Worm (Caenorhabditis elegans) whole organism, midembryonic: ENCODE results near the gene cal-4.

ENCODE experiments used
- T22C8.4 ChIP-seq: fragments of 200-800 bp; sonication (Bioruptor generic); IDR thresholded peaks from 2 replicates; pipeline ENCODE4 v1.3.6; 2022; ENCODE audit warnings: missing genetic modification characterization, missing compliant biosample characterization
- cog-1 ChIP-seq: sonication (generic microtip); optimal IDR thresholded peaks from 2 replicates; lab custom pipeline; 2016; ENCODE audit warnings: missing genetic modification characterization, missing compliant biosample characterization
- flt-1 ChIP-seq: fragments of 200-800 bp; sonication (Bioruptor generic); IDR thresholded peaks from 2 replicates; pipeline ENCODE4 v1.3.6; 2022; ENCODE audit warnings: missing genetic modification characterization, missing compliant biosample characterization
- klf-2 ChIP-seq: fragments of 200-800 bp; sonication (Bioruptor generic); conservative IDR thresholded peaks from 2 replicates; pipeline ENCODE4 v1.3.6; 2022; ENCODE audit warnings: missing genetic modification reagents, missing genetic modification characterization, missing compliant biosample characterization
- med-1 ChIP-seq: sonication (generic microtip); optimal IDR thresholded peaks from 2 replicates; lab custom pipeline; 2017; ENCODE audit warnings: missing genetic modification characterization, mild to moderate bottlenecking, missing compliant biosample characterization, antibody characterized with exemption, missing genetic modification reagents; ENCODE audit not compliant: insufficient read depth
- ref-1 ChIP-seq: fragments of 200-800 bp; sonication (Bioruptor generic); conservative IDR thresholded peaks from 2 replicates; pipeline ENCODE4 v1.3.6; 2022; ENCODE audit warnings: missing genetic modification reagents, missing genetic modification characterization, missing compliant biosample characterization
- tab-1 ChIP-seq: fragments of 200-800 bp; sonication (Bioruptor generic); IDR thresholded peaks from 2 replicates; pipeline ENCODE4 v1.3.6; 2022; ENCODE audit warnings: missing genetic modification characterization, missing compliant biosample characterization
- ztf-23 ChIP-seq: fragments of 200-800 bp; sonication (Bioruptor generic); IDR thresholded peaks from 2 replicates; pipeline ENCODE4 v1.3.6; 2022; ENCODE audit warnings: missing genetic modification reagents, missing genetic modification characterization, missing compliant biosample characterization
- ztf-29 ChIP-seq: fragments of 200-800 bp; sonication (Bioruptor generic); IDR thresholded peaks from 2 replicates; pipeline ENCODE4 v1.3.6; 2022; ENCODE audit warnings: missing genetic modification reagents, missing genetic modification characterization, missing compliant biosample characterization

Gene cal-4

ce11 chrIV:10515128-10515527 lies 6.1 kb upstream of the cal-4 start, which contains the start of gene C02F4.4:
Gene C02F4.4, minus strand, starts transcription at chrIV:10515228.
- TF ChIP-seq med-1 (GFP tag; lab: Kevin White, UChicago) (no peak), T22C8.4 (no peak), tab-1 (GFP tag; lab: Robert Waterston, UW) (no peak), ztf-23 (GFP tag; lab: Robert Waterston, UW) (no peak), flt-1 (GFP tag; lab: Robert Waterston, UW) (no peak), klf-2 (no peak), cog-1 (tag; lab: Kevin White, UChicago) (no peak), ref-1 (GFP tag; lab: Robert Waterston, UW) (no peak), ztf-29 (GFP tag; lab: Robert Waterston, UW) (no peak)

- TF ChIP-seq ztf-29 (GFP tag; lab: Robert Waterston, UW) (no peak), med-1 (GFP tag; lab: Kevin White, UChicago) (no peak)
Measured at ce11 chrIV:10518652-10519051, 2.6 kb upstream of the cal-4 start.

ce11 chrIV:10524095-10524829 lies 3.1 kb downstream of the cal-4 start, which contains the start of gene C02F4.5:
Gene C02F4.5, minus strand, starts transcription at chrIV:10524145.
- TF ChIP-seq T22C8.4: no peak
- TF ChIP-seq med-1 (GFP tag; lab: Kevin White, UChicago): no peak
- TF ChIP-seq ztf-23 (GFP tag; lab: Robert Waterston, UW): no peak
- no peak for TF ChIP-seq klf-2
- TF ChIP-seq ztf-29 (GFP tag; lab: Robert Waterston, UW): no peak
- no peak for TF ChIP-seq ref-1 (GFP tag; lab: Robert Waterston, UW)
- TF ChIP-seq tab-1 (GFP tag; lab: Robert Waterston, UW): no peak
- no peak for TF ChIP-seq flt-1 (GFP tag; lab: Robert Waterston, UW)
- TF ChIP-seq cog-1 (tag; lab: Kevin White, UChicago): no peak

- no peak for TF ChIP-seq tab-1 (GFP tag; lab: Robert Waterston, UW)
- no peak for TF ChIP-seq ztf-29 (GFP tag; lab: Robert Waterston, UW)
- no peak for TF ChIP-seq ztf-23 (GFP tag; lab: Robert Waterston, UW)
- TF ChIP-seq cog-1 (tag; lab: Kevin White, UChicago): no peak
- no peak for TF ChIP-seq med-1 (GFP tag; lab: Kevin White, UChicago)
- TF ChIP-seq flt-1 (GFP tag; lab: Robert Waterston, UW): no peak
Measured at ce11 chrIV:10530648-10531047, 9.4 kb downstream of the cal-4 start, which contains the start of gene T07G12.2. Gene T07G12.2, plus strand, starts transcription at chrIV:10530709.

ce11 chrIV:10533639-10534038 lies 12.4 kb downstream of the cal-4 start, which contains the start of gene T07G12.3:
Gene T07G12.3, plus strand, starts transcription at chrIV:10533939.
- no peak for TF ChIP-seq med-1 (GFP tag; lab: Kevin White, UChicago)
- TF ChIP-seq klf-2: no peak
- TF ChIP-seq ztf-23 (GFP tag; lab: Robert Waterston, UW): no peak
- no peak for TF ChIP-seq tab-1 (GFP tag; lab: Robert Waterston, UW)
- TF ChIP-seq ztf-29 (GFP tag; lab: Robert Waterston, UW): no peak
- TF ChIP-seq flt-1 (GFP tag; lab: Robert Waterston, UW): no peak
- no peak for TF ChIP-seq cog-1 (tag; lab: Kevin White, UChicago)
- no peak for TF ChIP-seq ref-1 (GFP tag; lab: Robert Waterston, UW)
- TF ChIP-seq T22C8.4: no peak

ce11 chrIV:10538584-10538983 lies 17.4 kb downstream of the cal-4 start, which contains the start of gene T07G12.4:
Gene T07G12.4, minus strand, starts transcription at chrIV:10538684.
- TF ChIP-seq med-1 (GFP tag; lab: Kevin White, UChicago): no peak
- no peak for TF ChIP-seq cog-1 (tag; lab: Kevin White, UChicago)
- TF ChIP-seq ztf-23 (GFP tag; lab: Robert Waterston, UW): no peak
- TF ChIP-seq tab-1 (GFP tag; lab: Robert Waterston, UW): no peak

- no peak for TF ChIP-seq klf-2
- TF ChIP-seq cog-1 (tag; lab: Kevin White, UChicago): no peak
- no peak for TF ChIP-seq T22C8.4
- TF ChIP-seq flt-1 (GFP tag; lab: Robert Waterston, UW): no peak
- TF ChIP-seq ztf-23 (GFP tag; lab: Robert Waterston, UW): no peak
- no peak for TF ChIP-seq tab-1 (GFP tag; lab: Robert Waterston, UW)
- TF ChIP-seq ztf-29 (GFP tag; lab: Robert Waterston, UW): no peak
- no peak for TF ChIP-seq ref-1 (GFP tag; lab: Robert Waterston, UW)
- TF ChIP-seq med-1 (GFP tag; lab: Kevin White, UChicago): no peak
Measured at ce11 chrIV:10542283-10542682, 21.1 kb downstream of the cal-4 start.

- TF ChIP-seq T22C8.4: no peak
- TF ChIP-seq ztf-23 (GFP tag; lab: Robert Waterston, UW): no peak
- no peak for TF ChIP-seq cog-1 (tag; lab: Kevin White, UChicago)
- TF ChIP-seq ref-1 (GFP tag; lab: Robert Waterston, UW): no peak
- no peak for TF ChIP-seq med-1 (GFP tag; lab: Kevin White, UChicago)
- no peak for TF ChIP-seq tab-1 (GFP tag; lab: Robert Waterston, UW)
- TF ChIP-seq klf-2: no peak
- TF ChIP-seq flt-1 (GFP tag; lab: Robert Waterston, UW): no peak
- TF ChIP-seq ztf-29 (GFP tag; lab: Robert Waterston, UW): no peak
Measured at ce11 chrIV:10543361-10543760, 22.2 kb downstream of the cal-4 start.

ce11 chrIV:10545038-10545437 lies 23.8 kb downstream of the cal-4 start, which contains the start of gene T07G12.5:
Gene T07G12.5, minus strand, starts transcription at chrIV:10545138.
- TF ChIP-seq tab-1 (GFP tag; lab: Robert Waterston, UW) (no peak), ztf-29 (GFP tag; lab: Robert Waterston, UW) (no peak), flt-1 (GFP tag; lab: Robert Waterston, UW) (no peak), cog-1 (tag; lab: Kevin White, UChicago) (no peak), T22C8.4 (no peak), ref-1 (GFP tag; lab: Robert Waterston, UW) (no peak), med-1 (GFP tag; lab: Kevin White, UChicago) (no peak), klf-2 (no peak), ztf-23 (GFP tag; lab: Robert Waterston, UW) (no peak)
